Fruit fly (Drosophila melanogaster) whole organism, prepupa: ENCODE data around the gene Ccp84Ad.
A peak's percentile ranks its signal among the peaks of the same experiment; 100 is the strongest.

ENCODE experiments used
- Blimp-1 ChIP-seq: fragments of 200-800 bp; sonication (Bioruptor generic); optimal IDR thresholded peaks from 3 replicates; lab custom pipeline; 2017; ENCODE audit warnings: missing biosample characterization, missing genetic modification characterization, mild to moderate bottlenecking, moderate library complexity, missing genetic modification reagents
- CG10631 ChIP-seq: fragments of 200-800 bp; sonication (Bioruptor generic); optimal IDR thresholded peaks from 2 replicates; lab custom pipeline; 2016; ENCODE audit warnings: missing biosample characterization, missing genetic modification characterization
- CG10669 ChIP-seq: fragments of 200-800 bp; sonication (Bioruptor generic); optimal IDR thresholded peaks from 3 replicates; lab custom pipeline; 2018; ENCODE audit warnings: missing biosample characterization, mild to moderate bottlenecking, missing genetic modification characterization, moderate library complexity
- CG11294 ChIP-seq: fragments of 200-800 bp; sonication (Bioruptor generic); IDR thresholded peaks from 2 replicates; pipeline ENCODE4 v1.3.6; 2022; ENCODE audit warnings: missing biosample characterization, missing genetic modification characterization
- CG11902 ChIP-seq: fragments of 200-800 bp; sonication (Bioruptor generic); optimal IDR thresholded peaks from 3 replicates; lab custom pipeline; 2016; ENCODE audit warnings: missing biosample characterization, missing genetic modification characterization
- CG15336 ChIP-seq: fragments of 200-800 bp; sonication (Bioruptor generic); IDR thresholded peaks from 2 replicates; pipeline ENCODE4 v1.3.6; 2022; ENCODE audit warnings: missing biosample characterization, missing genetic modification characterization
- CG1621 ChIP-seq: fragments of 200-800 bp; sonication (Bioruptor generic); optimal IDR thresholded peaks from 3 replicates; lab custom pipeline; 2018; ENCODE audit warnings: missing biosample characterization, mild to moderate bottlenecking, missing genetic modification characterization
- CG3032 ChIP-seq: fragments of 200-800 bp; optimal IDR thresholded peaks from 2 replicates; lab custom pipeline; 2019; ENCODE audit warnings: missing biosample characterization, mild to moderate bottlenecking, missing genetic modification characterization, moderate library complexity
- CG32006 ChIP-seq: fragments of 200-800 bp; sonication (Bioruptor generic); optimal IDR thresholded peaks from 3 replicates; lab custom pipeline; 2017; ENCODE audit warnings: missing biosample characterization, mild to moderate bottlenecking, missing genetic modification characterization
- CG4318 ChIP-seq: fragments of 200-800 bp; sonication (Bioruptor generic); optimal IDR thresholded peaks from 3 replicates; lab custom pipeline; 2017; ENCODE audit warnings: missing biosample characterization, mild to moderate bottlenecking, missing genetic modification characterization
- CG6163 ChIP-seq: fragments of 200-800 bp; sonication (Bioruptor generic); IDR thresholded peaks from 3 replicates; pipeline ENCODE4 v1.3.6; 2022; ENCODE audit warnings: missing biosample characterization, missing genetic modification characterization
- CG6808 ChIP-seq: fragments of 200-800 bp; sonication (Bioruptor generic); optimal IDR thresholded peaks from 3 replicates; lab custom pipeline; 2017; ENCODE audit warnings: missing biosample characterization, missing genetic modification characterization, mild to moderate bottlenecking, moderate library complexity, missing genetic modification reagents
- CG6854 ChIP-seq: fragments of 200-800 bp; sonication (Bioruptor generic); optimal IDR thresholded peaks from 2 replicates; lab custom pipeline; 2017; ENCODE audit warnings: missing biosample characterization, mild to moderate bottlenecking, missing genetic modification characterization
- CG7368 ChIP-seq: fragments of 200-800 bp; sonication (Bioruptor generic); optimal IDR thresholded peaks from 3 replicates; lab custom pipeline; 2016; ENCODE audit warnings: missing biosample characterization, missing genetic modification characterization
- CG8119 ChIP-seq: fragments of 200-800 bp; sonication (Bioruptor generic); IDR thresholded peaks from 3 replicates; pipeline ENCODE4 v1.3.6; 2022; ENCODE audit warnings: missing biosample characterization, missing genetic modification characterization
- CG8319 ChIP-seq: fragments of 200-800 bp; sonication (Bioruptor generic); optimal IDR thresholded peaks from 3 replicates; lab custom pipeline; 2016; ENCODE audit warnings: missing biosample characterization, missing genetic modification characterization
- CG8632 ChIP-seq: fragments of 200-800 bp; sonication (Bioruptor generic); optimal IDR thresholded peaks from 3 replicates; lab custom pipeline; 2016; ENCODE audit warnings: missing biosample characterization, missing genetic modification characterization
- CG9139 ChIP-seq: fragments of 200-800 bp; sonication (Bioruptor generic); optimal IDR thresholded peaks from 3 replicates; lab custom pipeline; 2017; ENCODE audit warnings: missing biosample characterization, mild to moderate bottlenecking, missing genetic modification characterization
- Eip75B ChIP-seq: fragments of 200-800 bp; sonication (Bioruptor generic); optimal IDR thresholded peaks from 3 replicates; lab custom pipeline; 2016; ENCODE audit warnings: missing biosample characterization, missing genetic modification characterization
- Ets21C ChIP-seq: fragments of 200-800 bp; sonication (Bioruptor generic); optimal IDR thresholded peaks from 3 replicates; lab custom pipeline; 2016; ENCODE audit warnings: missing biosample characterization, missing genetic modification characterization
- Ets96B ChIP-seq: fragments of 200-800 bp; optimal IDR thresholded peaks from 2 replicates; lab custom pipeline; 2019; ENCODE audit warnings: missing biosample characterization, mild to moderate bottlenecking, missing genetic modification characterization, moderate library complexity
- Hr38 ChIP-seq: sonication (Bioruptor generic); optimal IDR thresholded peaks from 2 replicates; lab custom pipeline; 2016; ENCODE audit warnings: missing biosample characterization, missing genetic modification characterization
- Hr4 ChIP-seq: fragments of 200-800 bp; sonication (Bioruptor generic); optimal IDR thresholded peaks from 3 replicates; lab custom pipeline; 2016; ENCODE audit warnings: missing biosample characterization, missing genetic modification characterization
- Lpt ChIP-seq: fragments of 200-800 bp; sonication (Bioruptor generic); optimal IDR thresholded peaks from 3 replicates; lab custom pipeline; 2016; ENCODE audit warnings: missing biosample characterization, missing genetic modification characterization
- Met ChIP-seq: fragments of 200-800 bp; sonication (Bioruptor generic); optimal IDR thresholded peaks from 3 replicates; lab custom pipeline; 2016; ENCODE audit warnings: missing biosample characterization, missing genetic modification characterization
- OdsH ChIP-seq: fragments of 200-800 bp; sonication (Bioruptor generic); optimal IDR thresholded peaks from 3 replicates; lab custom pipeline; 2016; ENCODE audit warnings: missing biosample characterization, missing genetic modification characterization
- Smox ChIP-seq: fragments of 200-800 bp; sonication (Bioruptor generic); optimal IDR thresholded peaks from 3 replicates; lab custom pipeline; 2016; ENCODE audit warnings: missing biosample characterization, missing genetic modification characterization
- Sox14 ChIP-seq: fragments of 200-800 bp; sonication (Bioruptor generic); optimal IDR thresholded peaks from 3 replicates; lab custom pipeline; 2016; ENCODE audit warnings: missing biosample characterization, missing genetic modification characterization
- Sox15 ChIP-seq: fragments of 200-800 bp; sonication (Bioruptor generic); optimal IDR thresholded peaks from 3 replicates; lab custom pipeline; 2016; ENCODE audit warnings: missing biosample characterization, missing genetic modification characterization
- achi ChIP-seq: fragments of 200-800 bp; sonication (Bioruptor generic); optimal IDR thresholded peaks from 3 replicates; lab custom pipeline; 2016; ENCODE audit warnings: missing biosample characterization, missing genetic modification characterization
- acj6 ChIP-seq: fragments of 200-800 bp; sonication (Bioruptor generic); optimal IDR thresholded peaks from 3 replicates; lab custom pipeline; 2016; ENCODE audit warnings: missing biosample characterization, missing genetic modification characterization
- cyc ChIP-seq: fragments of 200-800 bp; sonication (Bioruptor generic); optimal IDR thresholded peaks from 3 replicates; lab custom pipeline; 2016; ENCODE audit warnings: missing biosample characterization, missing genetic modification characterization
- dsx ChIP-seq: fragments of 200-800 bp; optimal IDR thresholded peaks from 3 replicates; lab custom pipeline; 2019; ENCODE audit warnings: missing biosample characterization, mild to moderate bottlenecking, missing genetic modification characterization, moderate library complexity; ENCODE audit not compliant: poor library complexity, severe bottlenecking
- eg ChIP-seq: fragments of 200-800 bp; sonication (Bioruptor generic); IDR thresholded peaks from 3 replicates; pipeline ENCODE4 v1.3.6; 2022; ENCODE audit warnings: missing biosample characterization, missing genetic modification characterization
- esn ChIP-seq: fragments of 200-800 bp; sonication (Bioruptor generic); optimal IDR thresholded peaks from 2 replicates; lab custom pipeline; 2016; ENCODE audit warnings: missing biosample characterization, mild to moderate bottlenecking, missing genetic modification characterization, moderate library complexity
- fd85E ChIP-seq: fragments of 200-800 bp; sonication (Bioruptor generic); optimal IDR thresholded peaks from 3 replicates; lab custom pipeline; 2016; ENCODE audit warnings: missing biosample characterization, missing genetic modification characterization
- lz ChIP-seq: fragments of 200-800 bp; sonication (Bioruptor generic); optimal IDR thresholded peaks from 3 replicates; lab custom pipeline; 2016; ENCODE audit warnings: missing biosample characterization, missing genetic modification characterization
- net ChIP-seq: fragments of 200-800 bp; sonication (Bioruptor generic); optimal IDR thresholded peaks from 3 replicates; lab custom pipeline; 2016; ENCODE audit warnings: missing biosample characterization, missing genetic modification characterization
- salr ChIP-seq, 2 experiments: fragments of 200-800 bp; sonication (Bioruptor generic); optimal IDR thresholded peaks; 3 replicates each; lab custom pipeline; 2016 to 2018; ENCODE audit warnings: missing biosample characterization in 2 of 2, missing genetic modification characterization in 2 of 2, mild to moderate bottlenecking in 1 of 2
- ss ChIP-seq, 2 experiments: fragments of 200-800 bp; sonication (Bioruptor generic); optimal IDR thresholded peaks; 2 replicates in 1 of 2; 3 replicates in 1 of 2; lab custom pipeline; 2017 to 2018; ENCODE audit warnings: mild to moderate bottlenecking in 2 of 2, missing biosample characterization in 2 of 2, missing genetic modification characterization in 2 of 2, moderate library complexity in 1 of 2
- vri ChIP-seq: fragments of 200-800 bp; sonication (Bioruptor generic); optimal IDR thresholded peaks from 3 replicates; lab custom pipeline; 2016; ENCODE audit warnings: missing biosample characterization, mild to moderate bottlenecking, missing genetic modification characterization

Ccp84Ad gene

dm6 chr3R:6692432-6692831, at the start of gene Ccp84Ad:
Ccp84Ad (plus strand) TSS chr3R:6692732.
- TF ChIP-seq ss (GFP tag; optimal IDR thresholded peaks at IDR 0.05; lab: Kevin White, UChicago) (no peak), CG8319 (GFP tag; lab: Kevin White, UChicago) (no peak), vri (GFP tag; lab: Kevin White, UChicago) (no peak), OdsH (GFP tag; lab: Kevin White, UChicago) (no peak), CG6163 (GFP tag; lab: Robert Waterston, UW) (no peak)

DNA sequence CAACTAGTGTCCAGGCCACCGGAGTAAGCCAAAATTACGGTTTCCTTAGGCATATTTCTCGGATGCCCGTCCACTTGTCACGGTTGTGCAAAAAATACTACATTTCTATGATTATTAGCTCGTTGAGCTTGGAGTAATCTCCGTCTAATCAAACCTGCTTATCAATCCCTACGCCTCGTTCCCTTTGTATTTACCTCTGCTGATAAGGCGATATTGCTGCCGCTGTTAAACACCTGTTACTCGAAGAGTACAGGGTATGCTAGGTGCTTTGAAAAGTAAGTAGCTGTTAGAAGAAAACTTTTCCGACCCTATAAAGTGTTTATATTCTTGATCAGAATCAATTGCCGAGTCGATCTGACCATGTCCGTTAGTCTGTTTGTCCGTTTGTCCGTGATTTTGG, 48.2 kb upstream of the Ccp84Ad start, which contains the start of gene Ass:
TSS of gene Ass (minus strand) at position 101 of the 400 bp plus-strand sequence.
- TF ChIP-seq CG6808 (no peak), cyc (GFP tag; lab: Kevin White, UChicago) (no peak), CG8632 (GFP tag; lab: Kevin White, UChicago) (no peak), Sox15 (no peak)

dm6 chr3R:6646740-6647139, 45.8 kb upstream of the Ccp84Ad start, which contains the start of gene Taf1:
Taf1 (plus strand) TSS chr3R:6646889.
- TF ChIP-seq CG11294 (GFP tag; lab: Robert Waterston, UW) (no peak), net (GFP tag; lab: Kevin White, UChicago) (no peak), CG11902 (GFP tag; lab: Kevin White, UChicago) (no peak), CG15336 (no peak)

- TF ChIP-seq CG15336 (0 out of 2 replicates have a peak, but pooled peaks have one; percentile 42), CG10631 (GFP tag; lab: Kevin White, UChicago) (no peak), achi (GFP tag; lab: Kevin White, UChicago) (peak; percentile 96), Lpt (GFP tag; lab: Kevin White, UChicago) (no peak), Hr38 (no peak), Met (GFP tag; lab: Kevin White, UChicago) (no peak), cyc (GFP tag; lab: Kevin White, UChicago) (no peak), CG8119 (GFP tag; lab: Robert Waterston, UW) (peak; percentile 21; the same call in 1 of the 3 replicates), acj6 (no peak), CG1621 (tag; lab: Kevin White, UChicago) (no peak), CG6854 (GFP tag; lab: Kevin White, UChicago) (no peak), lz (GFP tag; lab: Kevin White, UChicago) (no peak), CG3032 (tag; lab: Kevin White, UChicago) (peak; percentile 2), esn (peak; percentile 13), eg (GFP tag; lab: Robert Waterston, UW) (peak; percentile 59; the same call in 2 of the 3 replicates)
These were observed 35.0 kb upstream of the Ccp84Ad start, which contains the start of the genes CG1307 and twr for dm6 chr3R:6657278-6658246. CG1307 (minus strand) TSS chr3R:6657442. twr (plus strand) TSS chr3R:6657882.

- no peak for TF ChIP-seq CG9139 (GFP tag; lab: Kevin White, UChicago)
- no peak for TF ChIP-seq dsx (GFP tag; lab: Kevin White, UChicago)
- no peak for TF ChIP-seq CG8119 (GFP tag; lab: Robert Waterston, UW)
- no peak for TF ChIP-seq Sox15
- TF ChIP-seq CG1621 (tag; lab: Kevin White, UChicago): no peak
- TF ChIP-seq Sox14: no peak
- no peak for TF ChIP-seq CG10669 (GFP tag; lab: Kevin White, UChicago)
- no peak for TF ChIP-seq Smox (GFP tag; lab: Kevin White, UChicago)
- no peak for TF ChIP-seq CG11902 (GFP tag; lab: Kevin White, UChicago)
- TF ChIP-seq CG32006 (GFP tag; lab: Kevin White, UChicago): no peak
- no peak for TF ChIP-seq Hr4 (GFP tag; lab: Kevin White, UChicago)
- TF ChIP-seq CG3032 (tag; lab: Kevin White, UChicago): peak; percentile 8
- no peak for TF ChIP-seq vri (GFP tag; lab: Kevin White, UChicago)
- no peak for TF ChIP-seq acj6
- TF ChIP-seq Met (GFP tag; lab: Kevin White, UChicago): no peak
- TF ChIP-seq Ets21C (GFP tag; lab: Kevin White, UChicago): no peak
- no peak for TF ChIP-seq Eip75B (GFP tag; lab: Kevin White, UChicago)
- no peak for TF ChIP-seq salr (GFP tag; optimal IDR thresholded peaks at IDR 0.05; lab: Kevin White, UChicago)
- TF ChIP-seq CG7368 (GFP tag; lab: Kevin White, UChicago): no peak
- TF ChIP-seq esn: peak; percentile 10
- TF ChIP-seq fd85E (GFP tag; lab: Kevin White, UChicago): no peak
- no peak for TF ChIP-seq Ets96B (tag; lab: Kevin White, UChicago)
- no peak for TF ChIP-seq Blimp-1 (GFP tag; lab: Kevin White, UChicago)
- no peak for TF ChIP-seq CG4318 (GFP tag; lab: Kevin White, UChicago)
These were observed 32.6 kb upstream of the Ccp84Ad start, which contains the start of gene agt for dm6 chr3R:6659941-6660340. agt (minus strand) TSS chr3R:6660100.
